Worm (Caenorhabditis elegans) whole organism, late embryonic: ENCODE data around the gene F40F8.12.

ENCODE experiments used
- C38D4.7 ChIP-seq: fragments of 200-800 bp; sonication (Bioruptor generic); optimal IDR thresholded peaks from 2 replicates; lab custom pipeline; 2018; ENCODE audit warnings: mild to moderate bottlenecking, missing genetic modification characterization, moderate library complexity, missing compliant biosample characterization
- ama-1 ChIP-seq: fragments of 150-350 bp; optimal IDR thresholded peaks from 2 replicates; lab custom pipeline; 2014
- fkh-10 ChIP-seq: fragments of 150-350 bp; optimal IDR thresholded peaks from 2 replicates; lab custom pipeline; 2014; ENCODE audit warnings: missing biosample characterization, missing genetic modification reagents, missing genetic modification characterization
- fkh-6 ChIP-seq: sonication (generic microtip); optimal IDR thresholded peaks from 2 replicates; lab custom pipeline; 2016; ENCODE audit warnings: missing genetic modification characterization, missing compliant biosample characterization
- hlh-13 ChIP-seq: fragments of 200-800 bp; sonication (Bioruptor generic); optimal IDR thresholded peaks from 2 replicates; lab custom pipeline; 2018; ENCODE audit warnings: mild to moderate bottlenecking, missing genetic modification characterization, missing compliant biosample characterization
- nhr-11 ChIP-seq: fragments of 150-350 bp; optimal IDR thresholded peaks from 2 replicates; lab custom pipeline; 2014; ENCODE audit warnings: missing biosample characterization, missing genetic modification characterization
- pat-9 ChIP-seq: fragments of 200-800 bp; sonication (Bioruptor generic); optimal IDR thresholded peaks from 2 replicates; lab custom pipeline; 2018; ENCODE audit warnings: mild to moderate bottlenecking, missing genetic modification characterization, moderate library complexity, missing compliant biosample characterization
- pqm-1 ChIP-seq: sonication (generic microtip); optimal IDR thresholded peaks from 2 replicates; lab custom pipeline; 2016; ENCODE audit warnings: missing genetic modification characterization, missing compliant biosample characterization
- rnt-1 ChIP-seq: sonication (generic microtip); optimal IDR thresholded peaks from 2 replicates; lab custom pipeline; 2016; ENCODE audit warnings: missing genetic modification characterization, missing compliant biosample characterization

DNA sequence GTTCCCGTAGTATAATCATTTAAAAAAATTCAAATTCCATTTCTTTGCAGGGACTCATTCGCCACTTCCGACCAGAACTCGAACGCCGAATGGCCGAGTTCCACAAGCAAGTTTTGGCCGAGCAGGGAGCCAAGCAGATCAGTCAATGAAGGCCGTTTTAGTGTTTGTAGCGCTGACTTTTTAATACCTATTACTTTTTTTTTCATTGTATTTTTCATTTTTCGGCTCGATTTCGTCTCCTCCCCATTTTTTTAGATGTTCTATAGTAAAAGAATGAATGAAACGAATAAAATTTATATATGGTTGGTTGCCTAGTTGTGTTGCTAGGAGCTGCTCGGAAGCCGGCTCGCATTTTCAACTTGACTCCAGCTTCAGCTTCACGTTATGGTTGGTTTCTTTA, 29.8 kb upstream of the F40F8.12 start, which contains the start of gene C09H10.4:
- TF ChIP-seq rnt-1 (tag; lab: Kevin White, UChicago), result no peak
- TF ChIP-seq pat-9 (tag; lab: Kevin White, UChicago), result no peak
- TF ChIP-seq fkh-10 (GFP tag; lab: Kevin White, UChicago), result no peak
- TF ChIP-seq C38D4.7 (GFP tag; lab: Kevin White, UChicago), result no peak
- no peak for TF ChIP-seq fkh-6
- no peak for TF ChIP-seq pqm-1 (tag; lab: Kevin White, UChicago)
- TF ChIP-seq ama-1 (lab: Kevin White, UChicago), result no peak
- TF ChIP-seq nhr-11 (tag; lab: Kevin White, UChicago), result no peak
- no peak for TF ChIP-seq hlh-13 (GFP tag; lab: Kevin White, UChicago)
